Fruit fly (Drosophila melanogaster): ENCODE results near the gene CG9692.

dm6 chr3L:16698089-16698488 is 6.7 kb upstream of the CG9692 start:
- TF ChIP-seq Rel (GFP tag; optimal IDR thresholded peaks at IDR 0.05) (no peak), Rel (tag; optimal IDR thresholded peaks at IDR 0.05) (no peak), h (GFP tag; optimal IDR thresholded peaks at IDR 0.05) (no peak), fru (GFP tag; optimal IDR thresholded peaks at IDR 0.05) (no peak)

All from whole organism, wandering third instar larva.